Fruit fly (Drosophila melanogaster): ENCODE measurements around the gene CG31917.
A peak's percentile ranks its signal among the peaks of the same experiment; 100 is the strongest.

CG31917 gene

DNA sequence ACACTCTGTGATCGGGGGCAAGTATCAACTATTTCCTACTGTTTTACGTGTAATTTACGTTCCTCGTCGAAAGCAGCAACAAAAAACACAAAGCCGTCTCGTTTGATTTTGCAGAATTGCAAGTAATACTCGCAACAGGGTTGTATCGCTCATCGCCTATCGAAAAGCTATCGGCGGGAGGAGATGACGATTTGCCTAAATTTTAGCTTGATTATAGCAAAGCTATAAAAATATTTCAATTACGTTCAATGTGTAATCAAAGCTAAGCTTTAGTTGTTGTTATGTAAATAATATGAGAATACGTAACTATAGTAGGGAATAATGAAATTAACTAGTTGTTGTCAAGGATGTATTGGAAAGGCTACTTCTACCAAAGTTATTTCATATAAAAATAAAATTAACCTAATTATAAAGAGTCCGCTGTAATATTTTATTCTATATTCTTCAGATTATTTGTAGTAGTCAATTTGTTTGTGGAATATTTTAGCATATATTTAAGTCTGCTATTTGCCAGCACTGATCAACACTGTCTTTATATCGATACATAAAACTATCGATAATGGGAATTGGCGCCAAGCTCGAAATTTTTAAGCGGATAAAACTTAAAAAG is 49.1 kb upstream of the CG31917 start, which contains the start of gene Rpn11 (continued):
- peak; percentile 73 for TF ChIP-seq CG11504 (tag; optimal IDR thresholded peaks at IDR 0.05)
- peak; percentile 66 for TF ChIP-seq trem (tag; optimal IDR thresholded peaks at IDR 0.05)
- no peak for TF ChIP-seq zf30C (GFP tag; optimal IDR thresholded peaks at IDR 0.05)
- peak; percentile 71 for TF ChIP-seq CG7839 (tag; optimal IDR thresholded peaks at IDR 0.05)
- TF ChIP-seq CG2712 (tag; optimal IDR thresholded peaks at IDR 0.05), result peak; percentile 76
- TF ChIP-seq CG11723 (GFP tag; optimal IDR thresholded peaks at IDR 0.05), result peak; percentile 30
- TF ChIP-seq pnt (GFP tag; optimal IDR thresholded peaks at IDR 0.05), result no peak
- TF ChIP-seq shn (GFP tag; optimal IDR thresholded peaks at IDR 0.05), result peak; percentile 7
- TF ChIP-seq grau (tag; optimal IDR thresholded peaks at IDR 0.05), result peak; percentile 74
- peak; percentile 59 for TF ChIP-seq B-H2 (GFP tag; optimal IDR thresholded peaks at IDR 0.05)
- peak; percentile 11 for TF ChIP-seq CG10462 (GFP tag; optimal IDR thresholded peaks at IDR 0.05)
- peak; percentile 44 for TF ChIP-seq PHDP (tag; optimal IDR thresholded peaks at IDR 0.05)
- no peak for TF ChIP-seq gce (GFP tag; IDR thresholded peaks at IDR 0.05)
- TF ChIP-seq bsh (GFP tag; optimal IDR thresholded peaks at IDR 0.05), result peak in 1 of 2 experiments; percentile 41
- TF ChIP-seq ara (GFP tag; IDR thresholded peaks at IDR 0.05), result 0 out of 2 replicates have a peak, but pooled peaks have one; percentile 18
- TF ChIP-seq bbx (GFP tag; IDR thresholded peaks at IDR 0.05; ENCODE audit: partially characterized antibody), result peak; percentile 26; the same call in 1 of the 2 replicates
- peak; percentile 7 for TF ChIP-seq CHES-1-like (GFP tag; optimal IDR thresholded peaks at IDR 0.05)
- peak; percentile 34; the same call in 1 of the 2 replicates for TF ChIP-seq ap (GFP tag; IDR thresholded peaks at IDR 0.05)
- peak; percentile 45 for TF ChIP-seq fd3F (GFP tag; optimal IDR thresholded peaks at IDR 0.05)
- no peak for TF ChIP-seq prd (optimal IDR thresholded peaks at IDR 0.05)
- TF ChIP-seq prd (GFP tag; IDR thresholded peaks at IDR 0.05), result peak; percentile 50
- TF ChIP-seq CG8478 (optimal IDR thresholded peaks at IDR 0.05), result no peak
- TF ChIP-seq D (optimal IDR thresholded peaks at IDR 0.05), result no peak
- TF ChIP-seq D (GFP tag; optimal IDR thresholded peaks at IDR 0.05), result no peak
- no peak for TF ChIP-seq org-1 (GFP tag; optimal IDR thresholded peaks at IDR 0.05)
- peak; percentile 46; the same call in 1 of the 3 replicates for TF ChIP-seq CG16813 (GFP tag; IDR thresholded peaks at IDR 0.05; ENCODE audit: partially characterized antibody)
- TF ChIP-seq CG30403 (GFP tag; optimal IDR thresholded peaks at IDR 0.05), result peak; percentile 86
- 0 out of 2 replicates have a peak, but pooled peaks have one; percentile 5 for TF ChIP-seq ranshi (GFP tag; IDR thresholded peaks at IDR 0.05)
- peak; percentile 72 for TF ChIP-seq CG7556 (GFP tag; optimal IDR thresholded peaks at IDR 0.05)
- TF ChIP-seq CG8924 (tag; optimal IDR thresholded peaks at IDR 0.05), result peak; percentile 77
- TF ChIP-seq B-H1 (GFP tag; IDR thresholded peaks at IDR 0.05), result peak; percentile 41; the same call in 1 of the 3 replicates
- TF ChIP-seq az2 (GFP tag; optimal IDR thresholded peaks at IDR 0.05), result peak; percentile 67
- peak; percentile 80 for TF ChIP-seq vvl (GFP tag; IDR thresholded peaks at IDR 0.05)
- TF ChIP-seq fu2 (GFP tag; optimal IDR thresholded peaks at IDR 0.05), result peak; percentile 16
- TF ChIP-seq CG17612 (GFP tag; IDR thresholded peaks at IDR 0.05), result no peak
- no peak for TF ChIP-seq CG3065 (GFP tag; optimal IDR thresholded peaks at IDR 0.05)
- no peak for TF ChIP-seq CG2199 (GFP tag; IDR thresholded peaks at IDR 0.05)
- TF ChIP-seq CG3847 (GFP tag; IDR thresholded peaks at IDR 0.05), result peak; percentile 58
- TF ChIP-seq nerfin-1 (tag; optimal IDR thresholded peaks at IDR 0.05), result peak; percentile 52
- peak; percentile 14; the same call in 1 of the 2 replicates for TF ChIP-seq CG14441 (GFP tag; IDR thresholded peaks at IDR 0.05)
- TF ChIP-seq insv (GFP tag; optimal IDR thresholded peaks at IDR 0.05), result no peak
- no peak for TF ChIP-seq dan (GFP tag; IDR thresholded peaks at IDR 0.05)
- TF ChIP-seq lov (optimal IDR thresholded peaks at IDR 0.05), result no peak
- no peak for TF ChIP-seq lov (GFP tag; IDR thresholded peaks at IDR 0.05)
- peak in 1 of 2 experiments; percentile 61 for TF ChIP-seq Hr51 (GFP tag; optimal IDR thresholded peaks at IDR 0.05)
- peak; percentile 34 for TF ChIP-seq Spps (tag; optimal IDR thresholded peaks at IDR 0.05)
- TF ChIP-seq CG13624 (GFP tag; optimal IDR thresholded peaks at IDR 0.05), result peak; percentile 52
- peak; percentile 46 for TF ChIP-seq cato (GFP tag; optimal IDR thresholded peaks at IDR 0.05; ENCODE audit: borderline replicate concordance)
- TF ChIP-seq exex (tag; optimal IDR thresholded peaks at IDR 0.05), result peak; percentile 25
- TF ChIP-seq CG10543 (GFP tag; optimal IDR thresholded peaks at IDR 0.05), result peak; percentile 81
- TF ChIP-seq Deaf1 (tag; optimal IDR thresholded peaks at IDR 0.05), result peak; percentile 26

All from whole organism, embryonic.